Fruit fly (Drosophila melanogaster): ENCODE results near the gene CG42353.

CG42353 gene

DNA sequence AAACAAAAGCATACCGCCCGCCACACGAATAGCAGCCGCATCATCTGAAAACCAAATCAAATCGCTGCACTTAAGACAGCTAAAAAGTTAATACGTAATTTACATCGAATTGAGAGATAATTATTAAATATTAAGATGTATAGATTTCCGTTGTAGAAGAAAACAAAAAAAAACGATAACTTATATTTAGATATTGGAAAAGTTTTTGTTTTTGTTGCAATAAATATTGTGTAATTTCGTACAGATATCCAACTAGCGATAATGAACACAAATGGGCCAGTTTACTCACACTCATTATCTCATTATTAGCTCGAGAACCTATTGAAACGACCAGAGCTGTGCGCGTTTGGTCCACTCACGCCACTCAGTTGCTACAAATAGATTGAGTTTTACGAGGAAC is 35.9 kb upstream of the CG42353 start (continued):
- TF ChIP-seq Lpt (GFP tag; optimal IDR thresholded peaks at IDR 0.05) (no peak), vnd (GFP tag; IDR thresholded peaks at IDR 0.05; ENCODE audit: partially characterized antibody) (no peak), CG12219 (GFP tag; optimal IDR thresholded peaks at IDR 0.05) (peak; percentile 52), onecut (GFP tag; IDR thresholded peaks at IDR 0.05) (no peak; the same call in none of the 2 replicates), gt (GFP tag; IDR thresholded peaks at IDR 0.05) (no peak), CG14860 (GFP tag; IDR thresholded peaks at IDR 0.05; ENCODE audit: partially characterized antibody) (no peak), sens (GFP tag) (peak; percentile 80), unpg (GFP tag; optimal IDR thresholded peaks at IDR 0.05) (peak; percentile 67), Bteb2 (GFP tag; optimal IDR thresholded peaks at IDR 0.05) (no peak)

DNA sequence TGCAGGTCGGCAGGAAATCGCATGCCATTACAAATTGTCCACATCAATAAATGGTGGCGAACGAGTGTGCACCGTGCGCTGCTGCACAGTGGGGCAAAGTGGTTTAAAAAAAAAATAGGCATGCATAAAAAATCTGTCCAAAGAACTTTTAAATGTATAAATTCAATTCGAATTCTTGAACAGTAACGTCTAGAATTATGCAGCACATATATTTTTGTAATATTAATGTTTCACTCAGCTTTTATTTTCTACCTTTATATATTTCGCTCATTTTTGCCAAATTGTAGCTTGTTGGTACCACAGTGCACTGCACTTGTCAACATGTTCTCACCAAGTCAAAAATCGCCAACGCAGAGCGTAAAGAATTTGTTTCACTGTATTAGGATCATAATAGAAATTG is 34.3 kb upstream of the CG42353 start:
- peak; percentile 15 for TF ChIP-seq unpg (GFP tag; optimal IDR thresholded peaks at IDR 0.05)
- TF ChIP-seq gem (tag; optimal IDR thresholded peaks at IDR 0.05) = peak; percentile 36
- TF ChIP-seq lmd (GFP tag; IDR thresholded peaks at IDR 0.05) = peak; percentile 13; the same call in 1 of the 2 replicates
- TF ChIP-seq CG3407 (GFP tag; optimal IDR thresholded peaks at IDR 0.05) = no peak
- peak; percentile 68 for TF ChIP-seq Med (GFP tag)
- no peak for TF ChIP-seq prd (optimal IDR thresholded peaks at IDR 0.05)
- TF ChIP-seq prd (GFP tag; IDR thresholded peaks at IDR 0.05) = peak; percentile 66; the same call in 2 of the 3 replicates
- TF ChIP-seq Ets65A (GFP tag) = peak; percentile 92
- TF ChIP-seq CG2712 (tag; optimal IDR thresholded peaks at IDR 0.05) = peak; percentile 18
- peak; percentile 26 for TF ChIP-seq Elba2 (GFP tag; optimal IDR thresholded peaks at IDR 0.05)
- peak in 1 of 2 experiments; percentile 34 for TF ChIP-seq chif (GFP tag; optimal IDR thresholded peaks at IDR 0.05)
- peak in 1 of 3 experiments; percentile 30 for TF ChIP-seq lola (GFP tag; optimal IDR thresholded peaks at IDR 0.05)
- TF ChIP-seq CG17359 (tag; optimal IDR thresholded peaks at IDR 0.05) = no peak
- TF ChIP-seq CG9727 (GFP tag; optimal IDR thresholded peaks at IDR 0.05) = peak; percentile 15
- peak; percentile 39 for TF ChIP-seq Drgx (GFP tag; IDR thresholded peaks at IDR 0.05)
- TF ChIP-seq ssp (GFP tag; IDR thresholded peaks at IDR 0.05) = 0 out of 2 replicates have a peak, but pooled peaks have one; percentile 6
- peak; percentile 5 for TF ChIP-seq nmo (GFP tag; optimal IDR thresholded peaks at IDR 0.05)
- 0 out of 2 replicates have a peak, but pooled peaks have one; percentile 25 for TF ChIP-seq CG4404 (GFP tag; IDR thresholded peaks at IDR 0.05)
- TF ChIP-seq CG16815 (GFP tag; optimal IDR thresholded peaks at IDR 0.05) = no peak
- no peak for TF ChIP-seq CG8924 (tag; optimal IDR thresholded peaks at IDR 0.05)
- no peak for TF ChIP-seq pros (GFP tag; optimal IDR thresholded peaks at IDR 0.05)
- TF ChIP-seq CG10979 (tag; optimal IDR thresholded peaks at IDR 0.05) = peak; percentile 23
- TF ChIP-seq Side (GFP tag; optimal IDR thresholded peaks at IDR 0.05) = no peak
- TF ChIP-seq dmrt11E (tag; optimal IDR thresholded peaks at IDR 0.05) = peak; percentile 34
- peak; percentile 31 for TF ChIP-seq CG18262 (tag; optimal IDR thresholded peaks at IDR 0.05)
- TF ChIP-seq CG15696 (tag; optimal IDR thresholded peaks at IDR 0.05) = peak; percentile 35
- 0 out of 3 replicates have a peak, but pooled peaks have one; percentile 16 for TF ChIP-seq Optix (GFP tag; IDR thresholded peaks at IDR 0.05)
- peak in 1 of 2 experiments; percentile 24 for TF ChIP-seq bsh (GFP tag; optimal IDR thresholded peaks at IDR 0.05)
- peak; percentile 0 for TF ChIP-seq CG1603 (tag; optimal IDR thresholded peaks at IDR 0.05)
- peak; percentile 23; the same call in 1 of the 2 replicates for TF ChIP-seq Xrp1 (GFP tag; IDR thresholded peaks at IDR 0.05)
- TF ChIP-seq Sox102F (GFP tag; optimal IDR thresholded peaks at IDR 0.05) = peak; percentile 15
- no peak for TF ChIP-seq CG12391 (tag; optimal IDR thresholded peaks at IDR 0.05)
- TF ChIP-seq row (GFP tag; IDR thresholded peaks at IDR 0.05) = 0 out of 3 replicates have a peak, but pooled peaks have one; percentile 23
- TF ChIP-seq sens (GFP tag) = peak; percentile 85
- peak; percentile 39 for TF ChIP-seq phol (tag; optimal IDR thresholded peaks at IDR 0.05)
